Worm (Caenorhabditis elegans): ENCODE data around the gene Y48B6A.13.

DNA sequence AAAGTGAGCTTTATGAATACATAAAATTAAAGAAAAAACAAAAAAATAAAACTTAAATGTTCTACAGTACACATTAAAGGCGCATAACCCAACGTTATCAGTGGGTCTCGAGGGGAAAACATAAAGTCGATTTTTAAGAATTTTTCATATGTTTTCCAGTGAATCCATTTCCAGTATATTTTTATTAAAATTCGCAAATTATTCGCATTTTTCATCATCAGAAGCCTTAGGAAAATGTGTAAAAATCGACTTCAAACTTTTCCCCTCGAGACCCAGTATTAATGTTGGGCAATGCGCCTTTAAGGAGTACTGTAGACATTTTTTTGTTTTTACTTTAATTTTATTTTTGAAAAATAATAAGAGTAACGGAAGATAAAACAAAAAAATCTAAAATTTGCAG, 7.9 kb downstream of the Y48B6A.13 start:
- TF ChIP-seq ztf-11 (tag; optimal IDR thresholded peaks at IDR 0.05) (no peak), unc-62 (GFP tag; optimal IDR thresholded peaks at IDR 0.05) (no peak), ceh-16 (tag; optimal IDR thresholded peaks at IDR 0.05) (no peak), snpc-4 (tag; optimal IDR thresholded peaks at IDR 0.05) (no peak), nhr-23 (tag; optimal IDR thresholded peaks at IDR 0.05) (no peak), nhr-11 (tag; optimal IDR thresholded peaks at IDR 0.05) (no peak), nfya-1 (tag; optimal IDR thresholded peaks at IDR 0.05; ENCODE audit: insufficient read depth) (no peak), elt-1 (tag; optimal IDR thresholded peaks at IDR 0.05) (no peak), nhr-25 (tag; optimal IDR thresholded peaks at IDR 0.05) (no peak), ceh-82 (tag; optimal IDR thresholded peaks at IDR 0.05) (no peak)
